Fruit fly (Drosophila melanogaster): ENCODE results near the gene CG7829.
A peak's percentile ranks its signal among the peaks of the same experiment; 100 is the strongest.

The CG7829 gene

dm6 chr3R:29802753-29803313 is 14.7 kb downstream of the CG7829 start, which contains the start of the genes Etfb and CG7789 (continued):
- TF ChIP-seq jigr1 (GFP tag; IDR thresholded peaks at IDR 0.05) (0 out of 3 replicates have a peak, but pooled peaks have one; percentile 30), CG8290 (GFP tag; optimal IDR thresholded peaks at IDR 0.05) (no peak), CG8290 (tag; optimal IDR thresholded peaks at IDR 0.05) (peak in 1 of 2 experiments; percentile 4), nerfin-2 (GFP tag; IDR thresholded peaks at IDR 0.05; ENCODE audit: partially characterized antibody) (peak; percentile 53; the same call in 1 of the 2 replicates), CG10209 (GFP tag; optimal IDR thresholded peaks at IDR 0.05) (peak; percentile 59), croc (GFP tag; conservative IDR thresholded peaks at IDR 0.05) (peak; percentile 65), CG10267 (tag; optimal IDR thresholded peaks at IDR 0.05) (peak; percentile 37), CG11456 (GFP tag; IDR thresholded peaks at IDR 0.05) (peak; percentile 85), CG31388 (GFP tag; optimal IDR thresholded peaks at IDR 0.05) (no peak), CG13287 (GFP tag; IDR thresholded peaks at IDR 0.05; ENCODE audit: partially characterized antibody) (peak; percentile 93), Dp (GFP tag; optimal IDR thresholded peaks at IDR 0.05) (peak; percentile 56), tna (GFP tag; IDR thresholded peaks at IDR 0.05; ENCODE audit: partially characterized antibody) (no peak), CG4707 (GFP tag; optimal IDR thresholded peaks at IDR 0.05) (no peak), amos (GFP tag; IDR thresholded peaks at IDR 0.05; ENCODE audit: partially characterized antibody) (peak; percentile 80), ERR (GFP tag; optimal IDR thresholded peaks at IDR 0.05) (peak; percentile 29), Hr3 (GFP tag; optimal IDR thresholded peaks at IDR 0.05) (peak; percentile 74), CG3726 (GFP tag; IDR thresholded peaks at IDR 0.05) (peak; percentile 16; the same call in 1 of the 3 replicates), onecut (GFP tag; IDR thresholded peaks at IDR 0.05) (peak; percentile 57), CG14050 (GFP tag; IDR thresholded peaks at IDR 0.05) (peak; percentile 17; the same call in 1 of the 3 replicates), unc-4 (GFP tag; IDR thresholded peaks at IDR 0.05; ENCODE audit: partially characterized antibody) (peak; percentile 88), Optix (GFP tag; IDR thresholded peaks at IDR 0.05) (peak; percentile 65), sug (tag; optimal IDR thresholded peaks at IDR 0.05) (no peak), CG18619 (GFP tag; optimal IDR thresholded peaks at IDR 0.05) (peak; percentile 72), kni (GFP tag; optimal IDR thresholded peaks at IDR 0.05) (no peak), oc (tag; optimal IDR thresholded peaks at IDR 0.05) (no peak), CG12071 (GFP tag; optimal IDR thresholded peaks at IDR 0.05) (no peak), CG4360 (GFP tag; IDR thresholded peaks at IDR 0.05) (no peak), CG32532 (GFP tag; IDR thresholded peaks at IDR 0.05) (peak; percentile 90), unpg (GFP tag; optimal IDR thresholded peaks at IDR 0.05) (no peak), pan (optimal IDR thresholded peaks at IDR 0.05) (no peak), pan (GFP tag; optimal IDR thresholded peaks at IDR 0.05 in 1 of 2, IDR thresholded peaks at IDR 0.05 in 1 of 2) (peak in 1 of 2 experiments; percentile 84), slbo (GFP tag; IDR thresholded peaks at IDR 0.05) (peak; percentile 90), btn (GFP tag; optimal IDR thresholded peaks at IDR 0.05) (peak; percentile 31), CG14965 (GFP tag; optimal IDR thresholded peaks at IDR 0.05; ENCODE audit: borderline replicate concordance) (no peak), CG11093 (GFP tag; IDR thresholded peaks at IDR 0.05) (no peak; the same call in 2 of the 3 replicates), Drgx (GFP tag; IDR thresholded peaks at IDR 0.05) (peak; percentile 92), Gsc (GFP tag; IDR thresholded peaks at IDR 0.05) (no peak), fru (optimal IDR thresholded peaks at IDR 0.05) (no peak), CG8944 (GFP tag; optimal IDR thresholded peaks at IDR 0.05) (peak; percentile 39), gfzf (GFP tag; optimal IDR thresholded peaks at IDR 0.05) (peak; percentile 22), dimm (GFP tag; IDR thresholded peaks at IDR 0.05) (no peak), CG17385 (GFP tag; optimal IDR thresholded peaks at IDR 0.05) (no peak), CG2129 (GFP tag; IDR thresholded peaks at IDR 0.05; ENCODE audit: partially characterized antibody) (peak; percentile 81), en (GFP tag; optimal IDR thresholded peaks at IDR 0.05) (no peak), CG6854 (GFP tag; optimal IDR thresholded peaks at IDR 0.05) (peak; percentile 0), Hr51 (GFP tag; optimal IDR thresholded peaks at IDR 0.05) (peak in 1 of 2 experiments; percentile 48), zen2 (GFP tag; IDR thresholded peaks at IDR 0.05; ENCODE audit: partially characterized antibody) (peak; percentile 35; the same call in 1 of the 3 replicates), her (GFP tag; optimal IDR thresholded peaks at IDR 0.05) (peak; percentile 73), pnt (GFP tag; optimal IDR thresholded peaks at IDR 0.05) (peak; percentile 55), Hmr (GFP tag; optimal IDR thresholded peaks at IDR 0.05) (no peak)

Data from whole organism, embryonic.